Worm (Caenorhabditis elegans): ENCODE results near the gene spn-4.

- no peak for TF ChIP-seq nhr-77 (tag; optimal IDR thresholded peaks at IDR 0.05)
- TF ChIP-seq lsy-2 (tag; optimal IDR thresholded peaks at IDR 0.05): no peak
- TF ChIP-seq ceh-28 (tag; optimal IDR thresholded peaks at IDR 0.05): no peak
- TF ChIP-seq hif-1 (tag; optimal IDR thresholded peaks at IDR 0.05): no peak
- no peak for TF ChIP-seq dmd-6 (GFP tag; IDR thresholded peaks at IDR 0.05)
- TF ChIP-seq ceh-82 (tag; optimal IDR thresholded peaks at IDR 0.05): no peak
- TF ChIP-seq gei-8 (GFP tag; optimal IDR thresholded peaks at IDR 0.05): no peak
- no peak for TF ChIP-seq ama-1 (optimal IDR thresholded peaks at IDR 0.05)
- no peak for TF ChIP-seq saeg-2 (GFP tag; IDR thresholded peaks at IDR 0.05)
- TF ChIP-seq unc-39 (tag; optimal IDR thresholded peaks at IDR 0.05): no peak
- TF ChIP-seq nhr-76 (tag; optimal IDR thresholded peaks at IDR 0.05): no peak
Measured at ce11 chrV:6821509-6821908, 36.8 kb upstream of the spn-4 start, which contains the start of gene T15B7.8.

All from whole organism, L4 larva.